Fruit fly (Drosophila melanogaster) whole organism, prepupa: ENCODE data around the gene CG13995.

Source experiments
- CG10669 ChIP-seq: fragments of 200-800 bp; sonication (Bioruptor generic); optimal IDR thresholded peaks from 3 replicates; lab custom pipeline; 2018; ENCODE audit warnings: missing biosample characterization, mild to moderate bottlenecking, missing genetic modification characterization, moderate library complexity
- CG16779 ChIP-seq: fragments of 200-800 bp; sonication (Bioruptor generic); optimal IDR thresholded peaks from 3 replicates; lab custom pipeline; 2017; ENCODE audit warnings: missing biosample characterization, mild to moderate bottlenecking, missing genetic modification characterization
- CG8119 ChIP-seq: fragments of 200-800 bp; sonication (Bioruptor generic); IDR thresholded peaks from 3 replicates; pipeline ENCODE4 v1.3.6; 2022; ENCODE audit warnings: missing biosample characterization, missing genetic modification characterization
- Eip78C ChIP-seq: fragments of 200-800 bp; sonication (Bioruptor generic); peaks from one replicate; lab custom pipeline; 2016; ENCODE audit warnings: missing biosample characterization, missing genetic modification characterization
- Hr39 ChIP-seq: fragments of 200-800 bp; sonication (Bioruptor generic); optimal IDR thresholded peaks from 2 replicates; lab custom pipeline; 2016; ENCODE audit warnings: missing biosample characterization, missing genetic modification characterization
- acj6 ChIP-seq: fragments of 200-800 bp; sonication (Bioruptor generic); optimal IDR thresholded peaks from 3 replicates; lab custom pipeline; 2016; ENCODE audit warnings: missing biosample characterization, missing genetic modification characterization
- cyc ChIP-seq: fragments of 200-800 bp; sonication (Bioruptor generic); optimal IDR thresholded peaks from 3 replicates; lab custom pipeline; 2016; ENCODE audit warnings: missing biosample characterization, missing genetic modification characterization
- fkh ChIP-seq: fragments of 200-800 bp; sonication (Bioruptor generic); optimal IDR thresholded peaks from 3 replicates; lab custom pipeline; 2017; ENCODE audit warnings: missing biosample characterization, mild to moderate bottlenecking, missing genetic modification characterization, moderate library complexity
- net ChIP-seq: fragments of 200-800 bp; sonication (Bioruptor generic); optimal IDR thresholded peaks from 3 replicates; lab custom pipeline; 2016; ENCODE audit warnings: missing biosample characterization, missing genetic modification characterization
- topi ChIP-seq: fragments of 200-800 bp; sonication (Bioruptor generic); optimal IDR thresholded peaks from 3 replicates; lab custom pipeline; 2016; ENCODE audit warnings: missing biosample characterization, missing genetic modification characterization

dm6 chr2L:6109313-6109847, 55.3 kb downstream of the CG13995 start:
- TF ChIP-seq Hr39 (no peak), CG10669 (GFP tag; lab: Kevin White, UChicago) (no peak), CG16779 (tag; lab: Kevin White, UChicago) (no peak), net (GFP tag; lab: Kevin White, UChicago) (no peak), Eip78C (GFP tag; lab: Kevin White, UChicago) (no peak), cyc (no peak), acj6 (GFP tag; lab: Kevin White, UChicago) (no peak), fkh (GFP tag; lab: Kevin White, UChicago) (no peak), topi (GFP tag; lab: Kevin White, UChicago) (no peak), CG8119 (GFP tag; lab: Robert Waterston, UW) (no peak)
